Worm (Caenorhabditis elegans) whole organism, L4 larva: Measurements from ENCODE around the gene srw-24.

ENCODE experiments used
- dpl-1 ChIP-seq: fragments of 150-350 bp; optimal IDR thresholded peaks from 2 replicates; lab custom pipeline; 2014; ENCODE audit warnings: missing biosample characterization, missing genetic modification reagents, missing genetic modification characterization
- set-16 ChIP-seq: fragments of 200-800 bp; sonication (Bioruptor generic); IDR thresholded peaks from 2 replicates; pipeline ENCODE4 v1.3.6; 2022; ENCODE audit warnings: missing genetic modification reagents, missing genetic modification characterization, missing compliant biosample characterization
- ztf-7 ChIP-seq: fragments of 150-350 bp; optimal IDR thresholded peaks from 2 replicates; lab custom pipeline; 2014; ENCODE audit warnings: missing biosample characterization, missing genetic modification characterization

- TF ChIP-seq ztf-7, result no peak
- no peak for TF ChIP-seq set-16 (GFP tag; lab: Robert Waterston, UW)
- no peak for TF ChIP-seq dpl-1 (GFP tag; lab: Kevin White, UChicago)
Observed at ce11 chrV:15274757-15275156, 51.0 kb downstream of the srw-24 start, which contains the start of gene srw-16.
